Worm (Caenorhabditis elegans) whole organism, L4 larva: Measurements from ENCODE around the gene C10E2.1.

Experiments
- D1046.2 ChIP-seq: fragments of 200-800 bp; sonication (Bioruptor generic); IDR thresholded peaks from 2 replicates; pipeline ENCODE4 v1.3.6; 2022; ENCODE audit warnings: missing genetic modification characterization, missing compliant biosample characterization
- F37D6.2 ChIP-seq: sonication (generic microtip); optimal IDR thresholded peaks from 2 replicates; lab custom pipeline; 2016; ENCODE audit warnings: mild to moderate bottlenecking, missing genetic modification characterization, missing compliant biosample characterization
- F49E8.2 ChIP-seq: sonication (generic microtip); optimal IDR thresholded peaks from 2 replicates; lab custom pipeline; 2016; ENCODE audit warnings: missing compliant biosample characterization, mild to moderate bottlenecking, missing genetic modification characterization, borderline replicate concordance
- T20F7.1 ChIP-seq: fragments of 200-800 bp; sonication (Bioruptor generic); optimal IDR thresholded peaks from 2 replicates; lab custom pipeline; 2018; ENCODE audit warnings: mild to moderate bottlenecking, missing genetic modification characterization, missing compliant biosample characterization
- T26A8.4 ChIP-seq: fragments of 200-800 bp; sonication (Bioruptor generic); IDR thresholded peaks from 2 replicates; pipeline ENCODE4 v1.3.6; 2022; ENCODE audit warnings: missing genetic modification characterization, missing compliant biosample characterization
- Y48G9A.11 ChIP-seq: fragments of 200-800 bp; sonication (Bioruptor generic); IDR thresholded peaks from 2 replicates; pipeline ENCODE4 v1.3.6; 2022; ENCODE audit warnings: missing genetic modification reagents, missing genetic modification characterization, missing compliant biosample characterization
- ZK337.2 ChIP-seq: fragments of 200-800 bp; sonication (Bioruptor generic); IDR thresholded peaks from 2 replicates; pipeline ENCODE4 v1.3.6; 2022; ENCODE audit warnings: missing genetic modification reagents, missing genetic modification characterization, missing compliant biosample characterization
- aly-2 ChIP-seq: sonication (generic microtip); optimal IDR thresholded peaks from 2 replicates; lab custom pipeline; 2018; ENCODE audit warnings: missing biosample characterization, missing genetic modification characterization
- ama-1 ChIP-seq: fragments of 150-350 bp; optimal IDR thresholded peaks from 2 replicates; lab custom pipeline; 2014; ENCODE audit warnings: inconsistent platforms, mixed read lengths
- attf-4 ChIP-seq: sonication (generic microtip); optimal IDR thresholded peaks from 3 replicates; lab custom pipeline; 2017; ENCODE audit warnings: missing biosample characterization, missing genetic modification characterization
- ceh-20 ChIP-seq: fragments of 200-800 bp; sonication (Bioruptor generic); IDR thresholded peaks from 2 replicates; pipeline ENCODE4 v1.3.6; 2022; ENCODE audit warnings: missing genetic modification reagents, missing genetic modification characterization, missing compliant biosample characterization
- ces-1 ChIP-seq: fragments of 150-350 bp; sonication (generic microtip); optimal IDR thresholded peaks from 4 replicates; lab custom pipeline; 2014; ENCODE audit warnings: missing biosample characterization, missing genetic modification reagents, missing genetic modification characterization
- cey-2 ChIP-seq: sonication (generic microtip); optimal IDR thresholded peaks from 3 replicates; lab custom pipeline; 2017; ENCODE audit warnings: missing genetic modification characterization, mild to moderate bottlenecking, missing compliant biosample characterization, antibody characterized with exemption, borderline replicate concordance; ENCODE audit not compliant: insufficient read depth
- daf-12 ChIP-seq: fragments of 150-350 bp; optimal IDR thresholded peaks from 2 replicates; lab custom pipeline; 2014; ENCODE audit warnings: missing biosample characterization, missing genetic modification reagents, missing genetic modification characterization
- dmd-9 ChIP-seq: fragments of 200-800 bp; sonication (Bioruptor generic); IDR thresholded peaks from 2 replicates; pipeline ENCODE4 v1.3.6; 2022; ENCODE audit warnings: missing genetic modification reagents, missing genetic modification characterization, missing compliant biosample characterization
- dve-1 ChIP-seq: sonication (generic microtip); optimal IDR thresholded peaks from 2 replicates; lab custom pipeline; 2017; ENCODE audit warnings: antibody characterized with exemption, mild to moderate bottlenecking, missing genetic modification characterization, missing compliant biosample characterization; ENCODE audit not compliant: insufficient read depth
- fos-1 ChIP-seq: fragments of 150-350 bp; optimal IDR thresholded peaks from 2 replicates; lab custom pipeline; 2014; ENCODE audit warnings: missing biosample characterization, missing genetic modification characterization
- gei-8 ChIP-seq: fragments of 200-800 bp; sonication (Bioruptor generic); optimal IDR thresholded peaks from 2 replicates; lab custom pipeline; 2018; ENCODE audit warnings: mild to moderate bottlenecking, missing genetic modification characterization, missing compliant biosample characterization
- hif-1 ChIP-seq, 2 experiments: sonication (generic microtip); optimal IDR thresholded peaks; 2 replicates each; lab custom pipeline; 2016 to 2017; ENCODE audit warnings: missing compliant biosample characterization in 2 of 2, missing genetic modification characterization in 2 of 2, missing genetic modification reagents in 2 of 2, missing genotype in 2 of 2, mild to moderate bottlenecking in 1 of 2
- hlh-11 ChIP-seq: fragments of 200-800 bp; sonication (Bioruptor generic); optimal IDR thresholded peaks from 2 replicates; lab custom pipeline; 2018; ENCODE audit warnings: mild to moderate bottlenecking, missing genetic modification characterization, missing compliant biosample characterization
- hmg-1.1 ChIP-seq: fragments of 200-800 bp; sonication (Bioruptor generic); IDR thresholded peaks from 2 replicates; pipeline ENCODE4 v1.3.6; 2022; ENCODE audit warnings: missing genetic modification reagents, missing genetic modification characterization, missing compliant biosample characterization
- jun-1 ChIP-seq: fragments of 150-350 bp; optimal IDR thresholded peaks from 2 replicates; lab custom pipeline; 2014; ENCODE audit warnings: missing biosample characterization, missing genetic modification reagents, missing genetic modification characterization
- lim-7 ChIP-seq: fragments of 200-800 bp; sonication (Bioruptor generic); IDR thresholded peaks from 2 replicates; pipeline ENCODE4 v1.3.6; 2022; ENCODE audit warnings: missing genetic modification characterization, missing compliant biosample characterization
- lin-13 ChIP-seq: fragments of 150-350 bp; optimal IDR thresholded peaks from 2 replicates; lab custom pipeline; 2014; ENCODE audit warnings: missing biosample characterization, missing genetic modification reagents, missing genetic modification characterization
- lin-15B ChIP-seq: fragments of 150-350 bp; sonication (generic microtip); optimal IDR thresholded peaks from 3 replicates; lab custom pipeline; 2014; ENCODE audit warnings: missing biosample characterization, missing genetic modification characterization
- lin-38 ChIP-seq: fragments of 200-800 bp; sonication (Bioruptor generic); IDR thresholded peaks from 2 replicates; pipeline ENCODE4 v1.3.6; 2022; ENCODE audit warnings: missing genetic modification reagents, missing genetic modification characterization, missing compliant biosample characterization
- lin-39 ChIP-seq: fragments of 150-350 bp; optimal IDR thresholded peaks from 2 replicates; lab custom pipeline; 2014; ENCODE audit warnings: missing biosample characterization, missing genetic modification reagents, missing genetic modification characterization
- lsy-2 ChIP-seq, 2 experiments: fragments of 150-350 bp in 1 of 2; sonication (generic microtip) in 1 of 2; optimal IDR thresholded peaks; 2 replicates each; lab custom pipeline; 2014 to 2017; ENCODE audit warnings: missing biosample characterization in 2 of 2, missing genetic modification characterization in 2 of 2
- mdt-29 ChIP-seq: fragments of 200-800 bp; sonication (Bioruptor generic); IDR thresholded peaks from 2 replicates; pipeline ENCODE4 v1.3.6; 2022; ENCODE audit warnings: missing genetic modification reagents, missing genetic modification characterization, missing compliant biosample characterization
- mxl-2 ChIP-seq: fragments of 200-800 bp; sonication (Bioruptor generic); conservative IDR thresholded peaks from 2 replicates; pipeline ENCODE4 v1.3.6; 2022; ENCODE audit warnings: missing genetic modification reagents, missing genetic modification characterization, missing compliant biosample characterization
- mxl-3 ChIP-seq: fragments of 200-800 bp; sonication (Bioruptor generic); optimal IDR thresholded peaks from 2 replicates; lab custom pipeline; 2018; ENCODE audit warnings: mild to moderate bottlenecking, missing genetic modification characterization, missing compliant biosample characterization
- nhr-25 ChIP-seq: sonication (generic microtip); optimal IDR thresholded peaks from 2 replicates; lab custom pipeline; 2017; ENCODE audit warnings: missing genetic modification characterization, mild to moderate bottlenecking, missing compliant biosample characterization, antibody characterized with exemption, moderate library complexity, borderline replicate concordance; ENCODE audit not compliant: insufficient read depth
- nhr-28 ChIP-seq: fragments of 150-350 bp; optimal IDR thresholded peaks from 2 replicates; lab custom pipeline; 2014; ENCODE audit warnings: missing biosample characterization, missing genetic modification characterization
- nhr-42 ChIP-seq: fragments of 200-800 bp; sonication (Bioruptor generic); IDR thresholded peaks from 2 replicates; pipeline ENCODE4 v1.3.6; 2022; ENCODE audit warnings: missing genetic modification characterization, missing compliant biosample characterization
- nhr-48 ChIP-seq: sonication (generic microtip); optimal IDR thresholded peaks from 2 replicates; lab custom pipeline; 2016; ENCODE audit warnings: mild to moderate bottlenecking, missing genetic modification characterization, missing compliant biosample characterization
- nhr-76 ChIP-seq: fragments of 150-350 bp; optimal IDR thresholded peaks from 2 replicates; lab custom pipeline; 2014; ENCODE audit warnings: missing biosample characterization, missing genetic modification characterization
- nhr-77 ChIP-seq: fragments of 150-350 bp; optimal IDR thresholded peaks from 2 replicates; lab custom pipeline; 2014; ENCODE audit warnings: missing biosample characterization, missing genetic modification characterization
- pha-4 ChIP-seq, 2 experiments: fragments of 150-350 bp in 1 of 2; fragments of 200-800 bp in 1 of 2; sonication (Bioruptor generic) in 1 of 2; IDR thresholded peaks in 1 of 2; optimal IDR thresholded peaks in 1 of 2; 2 replicates each; pipeline versions ENCODE4 v1.3.6 to Lab custom; 2014 to 2022; ENCODE audit warnings: missing genetic modification characterization in 2 of 2, missing genetic modification reagents in 2 of 2, missing biosample characterization in 1 of 2, missing compliant biosample characterization in 1 of 2
- rbr-2 ChIP-seq: sonication (generic microtip); optimal IDR thresholded peaks from 2 replicates; lab custom pipeline; 2016; ENCODE audit warnings: missing genotype, missing genetic modification characterization, missing compliant biosample characterization
- saeg-2 ChIP-seq: fragments of 200-800 bp; sonication (Bioruptor generic); IDR thresholded peaks from 2 replicates; pipeline ENCODE4 v1.3.6; 2022; ENCODE audit warnings: missing genetic modification reagents, missing genetic modification characterization, missing compliant biosample characterization
- sdz-12 ChIP-seq: fragments of 200-800 bp; sonication (Bioruptor generic); optimal IDR thresholded peaks from 2 replicates; lab custom pipeline; 2018; ENCODE audit warnings: mild to moderate bottlenecking, missing genetic modification characterization, missing compliant biosample characterization
- set-16 ChIP-seq: fragments of 200-800 bp; sonication (Bioruptor generic); IDR thresholded peaks from 2 replicates; pipeline ENCODE4 v1.3.6; 2022; ENCODE audit warnings: missing genetic modification reagents, missing genetic modification characterization, missing compliant biosample characterization
- skn-1 ChIP-seq: fragments of 150-350 bp; optimal IDR thresholded peaks from 2 replicates; lab custom pipeline; 2014; ENCODE audit warnings: missing biosample characterization, missing genetic modification characterization
- snpc-1.2 ChIP-seq: fragments of 200-800 bp; sonication (Bioruptor generic); IDR thresholded peaks from 2 replicates; pipeline ENCODE4 v1.3.6; 2022; ENCODE audit warnings: missing genetic modification reagents, missing genetic modification characterization, missing compliant biosample characterization
- tra-1 ChIP-seq: fragments of 200-800 bp; sonication (Bioruptor generic); IDR thresholded peaks from 2 replicates; pipeline ENCODE4 v1.3.6; 2022; ENCODE audit warnings: missing genetic modification reagents, missing genetic modification characterization, missing compliant biosample characterization
- unc-130 ChIP-seq: sonication (generic microtip); optimal IDR thresholded peaks from 2 replicates; lab custom pipeline; 2016; ENCODE audit warnings: missing genetic modification reagents, missing genetic modification characterization, missing compliant biosample characterization
- unc-39 ChIP-seq: sonication (generic microtip); optimal IDR thresholded peaks from 2 replicates; lab custom pipeline; 2017; ENCODE audit warnings: missing biosample characterization, missing genetic modification characterization
- zip-11 ChIP-seq: fragments of 200-800 bp; sonication (Bioruptor generic); IDR thresholded peaks from 2 replicates; pipeline ENCODE4 v1.3.6; 2022; ENCODE audit warnings: missing genetic modification characterization, missing compliant biosample characterization
- zip-2 ChIP-seq: fragments of 150-350 bp; optimal IDR thresholded peaks from 2 replicates; lab custom pipeline; 2014; ENCODE audit warnings: missing biosample characterization, missing genetic modification characterization
- ztf-7 ChIP-seq: fragments of 150-350 bp; optimal IDR thresholded peaks from 2 replicates; lab custom pipeline; 2014; ENCODE audit warnings: missing biosample characterization, missing genetic modification characterization

The C10E2.1 gene

ce11 chrX:16796826-16797225, 34.2 kb downstream of the C10E2.1 start:
- TF ChIP-seq mxl-3: peak; percentile 97
- peak; percentile 75 for TF ChIP-seq tra-1 (GFP tag; lab: Robert Waterston, UW)
- TF ChIP-seq zip-11: no peak
- TF ChIP-seq lsy-2 (tag; optimal IDR thresholded peaks at IDR 0.05; lab: Kevin White, UChicago): peak; percentile 69 to 89
- peak; percentile 76 for TF ChIP-seq F37D6.2 (tag; lab: Kevin White, UChicago)
- TF ChIP-seq hif-1 (tag; optimal IDR thresholded peaks at IDR 0.05; lab: Kevin White, UChicago): peak; percentile 76 to 98
- TF ChIP-seq lin-38 (GFP tag; lab: Robert Waterston, UW): peak; percentile 41; the same call in 1 of the 2 replicates
- no peak for TF ChIP-seq unc-39 (tag; lab: Kevin White, UChicago)
- TF ChIP-seq zip-2 (tag; lab: Kevin White, UChicago): peak; percentile 32
- TF ChIP-seq T26A8.4 (GFP tag; lab: Robert Waterston, UW): peak; percentile 55; the same call in 1 of the 2 replicates
- TF ChIP-seq ces-1: peak; percentile 30
- no peak for TF ChIP-seq Y48G9A.11 (GFP tag; lab: Robert Waterston, UW)
- peak; percentile 81 for TF ChIP-seq nhr-77
- no peak for TF ChIP-seq ZK337.2 (GFP tag; lab: Robert Waterston, UW)
- peak; percentile 73; the same call in 1 of the 2 replicates for TF ChIP-seq nhr-42 (GFP tag; lab: Robert Waterston, UW)
- no peak for TF ChIP-seq sdz-12
- no peak for TF ChIP-seq dmd-9 (GFP tag; lab: Robert Waterston, UW)
- peak; percentile 86 for TF ChIP-seq lin-13 (GFP tag; lab: Kevin White, UChicago)
- peak; percentile 67; the same call in 1 of the 2 replicates for TF ChIP-seq set-16 (GFP tag; lab: Robert Waterston, UW)
- peak; percentile 82 for TF ChIP-seq gei-8 (GFP tag; lab: Kevin White, UChicago)
- TF ChIP-seq hmg-1.1: peak; percentile 90
- peak; percentile 37 for TF ChIP-seq ama-1 (lab: Kevin White, UChicago)
- no peak for TF ChIP-seq attf-4 (tag; lab: Kevin White, UChicago)
- TF ChIP-seq lin-39 (tag; lab: Kevin White, UChicago): no peak
- peak; percentile 84 for TF ChIP-seq ceh-20 (GFP tag; lab: Robert Waterston, UW)
- peak; percentile 99 for TF ChIP-seq hlh-11 (tag; lab: Kevin White, UChicago)
- TF ChIP-seq skn-1 (tag; lab: Kevin White, UChicago): peak; percentile 61
- peak; percentile 83 for TF ChIP-seq T20F7.1 (GFP tag; lab: Kevin White, UChicago)
- TF ChIP-seq lim-7 (GFP tag; lab: Robert Waterston, UW): no peak
- TF ChIP-seq mdt-29: peak; percentile 84
- TF ChIP-seq mxl-2 (GFP tag; lab: Robert Waterston, UW): peak; percentile 84
- peak; percentile 66 for TF ChIP-seq saeg-2 (GFP tag; lab: Robert Waterston, UW)
- TF ChIP-seq rbr-2 (tag; lab: Kevin White, UChicago): peak; percentile 91
- TF ChIP-seq lin-15B (tag; lab: Kevin White, UChicago): no peak
- no peak for TF ChIP-seq daf-12 (tag; lab: Kevin White, UChicago)
- TF ChIP-seq aly-2 (tag; lab: Kevin White, UChicago): no peak
- TF ChIP-seq dve-1 (tag; lab: Kevin White, UChicago): peak; percentile 97
- no peak for TF ChIP-seq unc-130 (GFP tag; lab: Kevin White, UChicago)
- no peak for TF ChIP-seq snpc-1.2
- TF ChIP-seq cey-2 (tag; lab: Kevin White, UChicago): no peak
- TF ChIP-seq nhr-28: peak; percentile 96
- no peak for TF ChIP-seq F49E8.2 (tag; lab: Kevin White, UChicago)
- TF ChIP-seq D1046.2 (GFP tag; lab: Robert Waterston, UW): 0 out of 2 replicates have a peak, but pooled peaks have one; percentile 26
- TF ChIP-seq pha-4 (GFP tag; IDR thresholded peaks at IDR 0.05; lab: Robert Waterston, UW): peak; percentile 63
- TF ChIP-seq pha-4 (tag; optimal IDR thresholded peaks at IDR 0.05; lab: Kevin White, UChicago): peak; percentile 56
- TF ChIP-seq nhr-25: peak; percentile 2
- TF ChIP-seq nhr-48 (tag; lab: Kevin White, UChicago): peak; percentile 81
- TF ChIP-seq ztf-7: peak; percentile 7
- no peak for TF ChIP-seq fos-1 (tag; lab: Kevin White, UChicago)
- no peak for TF ChIP-seq nhr-76 (tag; lab: Kevin White, UChicago)
- TF ChIP-seq jun-1 (tag; lab: Kevin White, UChicago): peak; percentile 17
